Worm (Caenorhabditis elegans): Measurements from ENCODE around the gene ephx-1.

Gene ephx-1

DNA sequence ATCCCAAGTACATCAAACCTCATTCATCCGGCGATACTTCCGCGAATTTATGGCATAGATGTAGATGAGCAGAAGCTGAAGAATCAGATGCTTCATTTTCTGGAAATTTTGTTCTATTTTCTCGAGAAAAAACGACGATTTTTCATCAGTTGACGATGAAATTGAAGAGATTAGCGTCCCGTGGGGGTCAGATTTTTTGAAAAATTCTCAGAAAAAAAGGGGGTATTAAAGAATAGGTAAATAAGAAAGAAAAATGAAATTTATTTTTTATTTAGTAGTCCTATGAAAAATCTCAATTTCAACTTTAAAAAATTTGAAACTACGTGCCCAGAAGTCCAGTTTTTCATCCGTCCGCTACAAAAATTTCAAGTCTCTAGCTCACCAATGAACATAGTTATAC, 20.7 kb downstream of the ephx-1 start, which contains the start of gene K07D4.5:
Gene K07D4.5, minus strand, starts transcription at position 101 of the 400 bp plus-strand sequence.
- no peak for TF ChIP-seq sea-1 (GFP tag; conservative IDR thresholded peaks at IDR 0.05)
- TF ChIP-seq hnd-1 (tag; optimal IDR thresholded peaks at IDR 0.05): no peak
- TF ChIP-seq pes-1 (GFP tag; IDR thresholded peaks at IDR 0.05): no peak
- TF ChIP-seq hmbx-1 (tag; optimal IDR thresholded peaks at IDR 0.05): no peak
- TF ChIP-seq flt-1 (GFP tag; IDR thresholded peaks at IDR 0.05): no peak
- TF ChIP-seq B0310.2 (tag; optimal IDR thresholded peaks at IDR 0.05): no peak
- no peak for TF ChIP-seq ets-7 (tag; optimal IDR thresholded peaks at IDR 0.05)
- TF ChIP-seq ceh-13 (GFP tag; optimal IDR thresholded peaks at IDR 0.05): no peak
- no peak for TF ChIP-seq scrt-1 (GFP tag; IDR thresholded peaks at IDR 0.05)
- no peak for TF ChIP-seq F13C5.2 (tag; optimal IDR thresholded peaks at IDR 0.05)
- TF ChIP-seq tra-4 (tag; optimal IDR thresholded peaks at IDR 0.05): no peak
- no peak for TF ChIP-seq aly-1 (tag; optimal IDR thresholded peaks at IDR 0.05)
- no peak for TF ChIP-seq hmg-4 (GFP tag; optimal IDR thresholded peaks at IDR 0.05)
- TF ChIP-seq tbx-11 (GFP tag; IDR thresholded peaks at IDR 0.05): no peak
- TF ChIP-seq ama-1 (optimal IDR thresholded peaks at IDR 0.05): no peak
- no peak for TF ChIP-seq tbx-37 (GFP tag; conservative IDR thresholded peaks at IDR 0.05)
- TF ChIP-seq ceh-36 (tag; optimal IDR thresholded peaks at IDR 0.05): no peak

DNA sequence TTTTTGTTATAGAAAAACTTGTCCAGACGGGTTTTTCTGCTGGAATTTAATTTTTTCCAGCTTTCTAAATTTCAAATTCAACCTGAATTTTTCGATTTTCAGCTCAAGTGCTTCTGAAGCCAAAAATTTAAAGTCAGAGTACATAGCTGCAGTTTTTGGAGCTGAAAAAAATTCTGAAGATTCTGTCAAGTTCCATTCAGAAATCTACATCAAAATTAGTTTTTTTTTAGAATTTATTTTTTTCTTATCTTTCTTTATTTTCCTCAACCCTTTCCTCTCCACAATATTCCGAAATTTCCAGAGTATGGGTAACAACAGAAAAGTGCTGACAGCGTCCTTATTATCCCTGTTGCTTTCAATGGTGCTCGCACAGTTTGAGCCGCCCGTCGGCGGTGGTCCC, 23.6 kb downstream of the ephx-1 start, which contains the start of gene K07D4.9:
Gene K07D4.9, plus strand, starts transcription at position 301 of the 400 bp plus-strand sequence.
- TF ChIP-seq tbx-37 (GFP tag; conservative IDR thresholded peaks at IDR 0.05) (no peak), flt-1 (GFP tag; IDR thresholded peaks at IDR 0.05) (no peak), ceh-36 (tag; optimal IDR thresholded peaks at IDR 0.05) (no peak)

DNA sequence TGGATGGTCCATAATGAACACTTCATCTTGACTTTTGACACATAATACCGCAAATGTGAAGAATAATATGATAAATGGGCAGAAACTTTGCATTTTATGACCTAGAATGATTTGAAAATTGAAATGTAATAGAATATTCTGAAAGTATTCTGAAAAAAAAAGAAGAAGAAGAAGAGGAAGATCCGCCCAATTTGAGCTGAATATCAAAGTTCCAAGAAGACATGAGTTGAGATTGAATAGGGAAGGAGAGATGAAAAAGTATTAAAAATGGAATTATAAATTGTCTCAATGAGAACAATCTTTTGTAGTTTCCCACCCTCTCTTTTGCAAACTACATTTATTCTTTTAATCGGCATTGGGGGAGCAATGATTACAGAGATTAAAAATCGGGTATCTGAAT, 27.6 kb downstream of the ephx-1 start, which contains the start of gene K07D4.4:
Gene K07D4.4, minus strand, starts transcription at position 101 of the 400 bp plus-strand sequence.
- TF ChIP-seq tra-4 (tag; optimal IDR thresholded peaks at IDR 0.05): no peak
- TF ChIP-seq pes-1 (GFP tag; IDR thresholded peaks at IDR 0.05): no peak
- no peak for TF ChIP-seq hnd-1 (tag; optimal IDR thresholded peaks at IDR 0.05)
- no peak for TF ChIP-seq ets-7 (tag; optimal IDR thresholded peaks at IDR 0.05)
- TF ChIP-seq hmg-4 (GFP tag; optimal IDR thresholded peaks at IDR 0.05): no peak
- TF ChIP-seq F13C5.2 (tag; optimal IDR thresholded peaks at IDR 0.05): no peak
- no peak for TF ChIP-seq hmbx-1 (tag; optimal IDR thresholded peaks at IDR 0.05)
- no peak for TF ChIP-seq ceh-36 (tag; optimal IDR thresholded peaks at IDR 0.05)
- TF ChIP-seq ama-1 (optimal IDR thresholded peaks at IDR 0.05): no peak
- TF ChIP-seq scrt-1 (GFP tag; IDR thresholded peaks at IDR 0.05): no peak
- no peak for TF ChIP-seq B0310.2 (tag; optimal IDR thresholded peaks at IDR 0.05)
- no peak for TF ChIP-seq ceh-13 (GFP tag; optimal IDR thresholded peaks at IDR 0.05)
- no peak for TF ChIP-seq aly-1 (tag; optimal IDR thresholded peaks at IDR 0.05)
- TF ChIP-seq flt-1 (GFP tag; IDR thresholded peaks at IDR 0.05): no peak
- no peak for TF ChIP-seq tbx-11 (GFP tag; IDR thresholded peaks at IDR 0.05)
- no peak for TF ChIP-seq tbx-37 (GFP tag; conservative IDR thresholded peaks at IDR 0.05)
- TF ChIP-seq sea-1 (GFP tag; conservative IDR thresholded peaks at IDR 0.05): no peak

DNA sequence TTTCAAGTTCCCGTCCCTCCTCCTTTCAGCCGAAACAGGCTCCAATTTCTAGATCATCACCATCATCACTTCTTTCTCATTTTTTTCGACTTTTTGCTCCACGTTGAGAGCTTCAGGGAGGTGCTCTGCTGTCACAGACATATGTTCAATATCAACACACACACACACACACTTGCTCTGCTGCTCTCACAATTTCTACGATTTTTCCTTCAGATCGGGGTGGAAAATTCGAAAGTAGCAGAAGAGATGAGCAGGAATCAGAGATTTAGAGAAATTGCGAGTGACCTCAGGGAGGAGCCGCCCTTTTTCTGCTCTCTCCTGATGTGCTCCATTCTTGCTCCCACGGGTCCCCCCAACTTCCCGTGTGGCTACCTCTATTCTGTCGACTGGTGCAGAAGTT, 33.8 kb downstream of the ephx-1 start, which contains the start of gene pqn-48:
Gene pqn-48, plus strand, starts transcription at position 344 of the 400 bp plus-strand sequence.
- TF ChIP-seq ceh-36 (tag; optimal IDR thresholded peaks at IDR 0.05): no peak
- TF ChIP-seq ceh-13 (GFP tag; optimal IDR thresholded peaks at IDR 0.05): no peak
- no peak for TF ChIP-seq flt-1 (GFP tag; IDR thresholded peaks at IDR 0.05)
- TF ChIP-seq scrt-1 (GFP tag; IDR thresholded peaks at IDR 0.05): no peak
- no peak for TF ChIP-seq sea-1 (GFP tag; conservative IDR thresholded peaks at IDR 0.05)
- TF ChIP-seq ets-7 (tag; optimal IDR thresholded peaks at IDR 0.05): no peak
- TF ChIP-seq aly-1 (tag; optimal IDR thresholded peaks at IDR 0.05): no peak
- TF ChIP-seq tra-4 (tag; optimal IDR thresholded peaks at IDR 0.05): no peak
- no peak for TF ChIP-seq hmbx-1 (tag; optimal IDR thresholded peaks at IDR 0.05)
- no peak for TF ChIP-seq B0310.2 (tag; optimal IDR thresholded peaks at IDR 0.05)
- TF ChIP-seq hnd-1 (tag; optimal IDR thresholded peaks at IDR 0.05): no peak
- no peak for TF ChIP-seq F13C5.2 (tag; optimal IDR thresholded peaks at IDR 0.05)
- TF ChIP-seq tbx-37 (GFP tag; conservative IDR thresholded peaks at IDR 0.05): no peak
- TF ChIP-seq ama-1 (optimal IDR thresholded peaks at IDR 0.05): no peak
- no peak for TF ChIP-seq pes-1 (GFP tag; IDR thresholded peaks at IDR 0.05)
- TF ChIP-seq hmg-4 (GFP tag; optimal IDR thresholded peaks at IDR 0.05): no peak

DNA sequence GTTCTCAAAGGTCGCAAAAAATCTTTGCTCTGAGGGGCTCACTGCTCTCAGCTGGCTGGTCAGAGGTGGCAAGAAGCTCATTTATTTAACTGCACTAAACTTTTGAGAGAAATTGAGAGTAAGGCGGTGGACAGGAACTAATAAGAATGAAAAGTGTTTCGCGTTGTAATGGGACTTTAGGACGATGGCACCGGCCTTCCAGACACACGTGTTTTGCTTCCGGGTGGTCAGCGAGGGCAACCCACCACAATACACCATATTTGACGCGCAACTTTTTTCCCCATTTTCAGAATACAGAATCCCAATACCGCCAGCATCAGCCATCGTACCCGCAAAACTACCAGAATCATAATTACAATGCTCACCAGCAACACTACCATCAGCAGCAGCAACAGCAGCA, 35.4 kb downstream of the ephx-1 start:
- no peak for TF ChIP-seq ceh-36 (tag; optimal IDR thresholded peaks at IDR 0.05)
- TF ChIP-seq F13C5.2 (tag; optimal IDR thresholded peaks at IDR 0.05): no peak
- no peak for TF ChIP-seq tra-4 (tag; optimal IDR thresholded peaks at IDR 0.05)
- no peak for TF ChIP-seq pes-1 (GFP tag; IDR thresholded peaks at IDR 0.05)
- no peak for TF ChIP-seq hmbx-1 (tag; optimal IDR thresholded peaks at IDR 0.05)
- TF ChIP-seq ama-1 (optimal IDR thresholded peaks at IDR 0.05): no peak
- no peak for TF ChIP-seq scrt-1 (GFP tag; IDR thresholded peaks at IDR 0.05)
- no peak for TF ChIP-seq hmg-4 (GFP tag; optimal IDR thresholded peaks at IDR 0.05)

DNA sequence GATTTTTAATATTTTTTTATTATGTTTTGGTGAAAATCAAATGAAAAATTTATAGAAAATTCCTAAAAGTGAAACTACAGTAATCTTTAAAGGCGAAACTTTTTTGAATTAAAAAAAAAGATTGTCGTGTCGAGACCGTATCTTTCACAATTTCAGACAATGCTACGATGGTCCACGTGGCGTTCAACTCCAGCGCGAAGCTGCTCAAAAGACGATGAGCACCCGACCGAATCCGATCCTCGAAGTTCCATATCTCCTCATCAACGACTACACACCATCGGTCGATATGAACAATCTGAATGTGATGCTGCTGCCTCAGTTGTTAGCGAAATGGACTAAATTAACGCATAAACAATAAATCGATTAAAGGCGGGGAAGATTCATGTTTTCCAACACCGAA, 38.0 kb downstream of the ephx-1 start:
- TF ChIP-seq ama-1 (optimal IDR thresholded peaks at IDR 0.05): no peak
- TF ChIP-seq tbx-37 (GFP tag; conservative IDR thresholded peaks at IDR 0.05): no peak
- no peak for TF ChIP-seq F13C5.2 (tag; optimal IDR thresholded peaks at IDR 0.05)
- TF ChIP-seq flt-1 (GFP tag; IDR thresholded peaks at IDR 0.05): no peak
- TF ChIP-seq hnd-1 (tag; optimal IDR thresholded peaks at IDR 0.05): no peak
- no peak for TF ChIP-seq tra-4 (tag; optimal IDR thresholded peaks at IDR 0.05)
- no peak for TF ChIP-seq hmbx-1 (tag; optimal IDR thresholded peaks at IDR 0.05)
- TF ChIP-seq aly-1 (tag; optimal IDR thresholded peaks at IDR 0.05): no peak

DNA sequence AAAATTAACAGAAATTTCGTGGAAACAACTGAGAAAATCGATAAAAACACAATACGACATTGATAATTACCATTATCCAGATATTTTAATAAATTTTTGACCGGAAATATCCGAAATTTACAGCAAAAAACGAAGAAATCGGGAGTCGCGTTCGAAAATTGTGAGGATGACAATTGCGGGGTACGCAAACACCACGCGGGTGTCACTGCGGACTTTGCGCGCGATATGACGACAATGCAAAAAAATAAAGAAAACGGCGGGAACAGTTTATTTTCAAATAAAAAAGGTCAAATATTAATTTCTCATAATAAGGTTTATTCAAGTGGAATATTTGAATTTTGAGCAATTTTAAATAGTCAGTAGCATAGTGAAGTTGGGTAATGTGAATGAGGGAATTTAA, 39.6 kb downstream of the ephx-1 start, which contains the start of gene rpn-11:
Gene rpn-11, minus strand, starts transcription at position 198 of the 400 bp plus-strand sequence.
- TF ChIP-seq ama-1 (optimal IDR thresholded peaks at IDR 0.05): no peak
- peak; percentile 30 for TF ChIP-seq F13C5.2 (tag; optimal IDR thresholded peaks at IDR 0.05)

DNA sequence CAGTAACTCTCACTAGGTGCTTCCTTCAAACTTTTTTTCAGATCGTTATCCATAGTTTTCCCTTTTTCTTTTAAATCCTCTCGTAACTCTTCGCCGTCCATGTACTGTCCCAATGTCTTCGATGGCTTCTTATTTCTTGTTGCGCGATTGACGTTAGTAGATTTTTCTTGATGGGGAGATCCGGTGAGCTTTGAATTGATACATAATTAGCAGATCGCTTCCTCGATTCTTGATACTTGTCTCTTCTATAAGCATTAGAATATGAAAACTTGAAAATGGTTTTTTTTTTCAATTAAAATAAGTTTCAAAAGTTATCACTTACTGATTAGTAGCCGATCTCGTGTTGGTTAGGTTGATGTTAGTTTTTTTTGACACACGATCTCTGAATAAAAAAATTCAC, 40.7 kb downstream of the ephx-1 start, which contains the start of gene K07D4.2:
Gene K07D4.2, minus strand, starts transcription at position 101 of the 400 bp plus-strand sequence.
- TF ChIP-seq F13C5.2 (tag; optimal IDR thresholded peaks at IDR 0.05) (no peak), ceh-13 (GFP tag; optimal IDR thresholded peaks at IDR 0.05) (no peak), hmbx-1 (tag; optimal IDR thresholded peaks at IDR 0.05) (no peak), ama-1 (optimal IDR thresholded peaks at IDR 0.05) (no peak), pes-1 (GFP tag; IDR thresholded peaks at IDR 0.05) (no peak), sea-1 (GFP tag; conservative IDR thresholded peaks at IDR 0.05) (no peak), aly-1 (tag; optimal IDR thresholded peaks at IDR 0.05) (no peak), B0310.2 (tag; optimal IDR thresholded peaks at IDR 0.05) (no peak), tra-4 (tag; optimal IDR thresholded peaks at IDR 0.05) (no peak), tbx-37 (GFP tag; conservative IDR thresholded peaks at IDR 0.05) (no peak), hmg-4 (GFP tag; optimal IDR thresholded peaks at IDR 0.05) (no peak), tbx-11 (GFP tag; IDR thresholded peaks at IDR 0.05) (no peak), flt-1 (GFP tag; IDR thresholded peaks at IDR 0.05) (no peak), scrt-1 (GFP tag; IDR thresholded peaks at IDR 0.05) (no peak), ceh-36 (tag; optimal IDR thresholded peaks at IDR 0.05) (no peak), hnd-1 (tag; optimal IDR thresholded peaks at IDR 0.05) (no peak), ets-7 (tag; optimal IDR thresholded peaks at IDR 0.05) (no peak)
